Fruit fly (Drosophila melanogaster) whole organism: ENCODE results near the gene CG14971.

Experiments used
- CG8478 ChIP-seq: fragments of >200 bp; optimal IDR thresholded peaks from 2 replicates; lab custom pipeline; 2018; ENCODE audit warnings: inconsistent platforms
- Dll ChIP-seq: fragments of >200 bp; optimal IDR thresholded peaks from 2 replicates; lab custom pipeline; 2017

DNA sequence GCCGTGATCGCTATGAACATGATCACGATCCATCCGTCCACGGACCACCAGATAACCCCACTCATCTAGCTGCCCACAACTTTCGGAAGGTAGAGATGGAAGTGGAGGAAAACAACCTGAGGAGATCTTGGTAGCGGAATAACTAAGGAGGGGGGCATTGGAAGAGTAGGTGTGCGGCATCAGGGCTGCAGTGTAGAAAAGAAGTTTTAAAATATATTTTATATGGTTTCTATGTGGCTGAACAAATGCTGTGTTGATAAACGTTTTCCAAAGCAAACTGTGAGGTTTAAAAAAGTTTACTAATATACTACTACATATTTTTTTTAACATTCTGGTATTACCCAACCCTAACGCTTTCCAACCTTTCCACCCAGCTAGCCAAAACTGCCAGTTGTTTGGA, 36.2 kb downstream of the CG14971 start:
- TF ChIP-seq Dll (lab: Kevin White, UChicago) (no peak), CG8478 (lab: Kevin White, UChicago) (no peak)
